Worm (Caenorhabditis elegans) whole organism, L4 larva: ENCODE results near the gene Y49F6B.2.
"Not testable (repeated sequence)": the region's sequence is repeated elsewhere in the genome, so short reads cannot be mapped to it uniquely, and the experiment has no call there.

Experiments used
- D1046.2 ChIP-seq: fragments of 200-800 bp; sonication (Bioruptor generic); IDR thresholded peaks from 2 replicates; pipeline ENCODE4 v1.3.6; 2022; ENCODE audit warnings: missing genetic modification characterization, missing compliant biosample characterization
- F37D6.2 ChIP-seq: sonication (generic microtip); optimal IDR thresholded peaks from 2 replicates; lab custom pipeline; 2016; ENCODE audit warnings: mild to moderate bottlenecking, missing genetic modification characterization, missing compliant biosample characterization
- T26A8.4 ChIP-seq: fragments of 200-800 bp; sonication (Bioruptor generic); IDR thresholded peaks from 2 replicates; pipeline ENCODE4 v1.3.6; 2022; ENCODE audit warnings: missing genetic modification characterization, missing compliant biosample characterization
- Y75B8A.6 ChIP-seq: fragments of 200-800 bp; sonication (Bioruptor generic); IDR thresholded peaks from 2 replicates; pipeline ENCODE4 v1.3.6; 2022; ENCODE audit warnings: missing genetic modification reagents, missing genetic modification characterization, missing compliant biosample characterization
- aha-1 ChIP-seq: fragments of 150-350 bp; peaks from one replicate; lab custom pipeline; 2014; ENCODE audit warnings: missing biosample characterization, missing genetic modification characterization
- ceh-20 ChIP-seq: fragments of 200-800 bp; sonication (Bioruptor generic); IDR thresholded peaks from 2 replicates; pipeline ENCODE4 v1.3.6; 2022; ENCODE audit warnings: missing genetic modification reagents, missing genetic modification characterization, missing compliant biosample characterization
- ctbp-1 ChIP-seq: fragments of 200-800 bp; sonication (Bioruptor generic); IDR thresholded peaks from 2 replicates; pipeline ENCODE4 v1.3.6; 2022; ENCODE audit warnings: missing genetic modification reagents, missing genetic modification characterization, missing compliant biosample characterization
- daf-12 ChIP-seq: fragments of 150-350 bp; optimal IDR thresholded peaks from 2 replicates; lab custom pipeline; 2014; ENCODE audit warnings: missing biosample characterization, missing genetic modification reagents, missing genetic modification characterization
- daf-19 ChIP-seq: fragments of 200-800 bp; sonication (Bioruptor generic); conservative IDR thresholded peaks from 2 replicates; pipeline ENCODE4 v1.3.6; 2022; ENCODE audit warnings: missing genetic modification characterization, missing compliant biosample characterization
- dmd-6 ChIP-seq: fragments of 200-800 bp; sonication (Bioruptor generic); IDR thresholded peaks from 2 replicates; pipeline ENCODE4 v1.3.6; 2022; ENCODE audit warnings: missing genetic modification reagents, missing genetic modification characterization, missing compliant biosample characterization
- dmd-9 ChIP-seq: fragments of 200-800 bp; sonication (Bioruptor generic); IDR thresholded peaks from 2 replicates; pipeline ENCODE4 v1.3.6; 2022; ENCODE audit warnings: missing genetic modification reagents, missing genetic modification characterization, missing compliant biosample characterization
- dpl-1 ChIP-seq: fragments of 150-350 bp; optimal IDR thresholded peaks from 2 replicates; lab custom pipeline; 2014; ENCODE audit warnings: missing biosample characterization, missing genetic modification reagents, missing genetic modification characterization
- duxl-1 ChIP-seq: sonication (generic microtip); optimal IDR thresholded peaks from 2 replicates; lab custom pipeline; 2016; ENCODE audit warnings: mild to moderate bottlenecking, missing genetic modification characterization, moderate library complexity, missing compliant biosample characterization; ENCODE audit not compliant: poor library complexity
- dve-1 ChIP-seq: sonication (generic microtip); optimal IDR thresholded peaks from 2 replicates; lab custom pipeline; 2017; ENCODE audit warnings: antibody characterized with exemption, mild to moderate bottlenecking, missing genetic modification characterization, missing compliant biosample characterization; ENCODE audit not compliant: insufficient read depth
- egl-43 ChIP-seq: fragments of 200-800 bp; sonication (Bioruptor generic); IDR thresholded peaks from 2 replicates; pipeline ENCODE4 v1.3.6; 2022; ENCODE audit warnings: missing genetic modification reagents, missing genetic modification characterization, missing compliant biosample characterization
- fkh-10 ChIP-seq: fragments of 150-350 bp; optimal IDR thresholded peaks from 2 replicates; lab custom pipeline; 2014; ENCODE audit warnings: missing biosample characterization, missing genetic modification reagents, missing genetic modification characterization
- hif-1 ChIP-seq, 2 experiments: sonication (generic microtip); optimal IDR thresholded peaks; 2 replicates each; lab custom pipeline; 2016 to 2017; ENCODE audit warnings: missing compliant biosample characterization in 2 of 2, missing genetic modification characterization in 2 of 2, missing genetic modification reagents in 2 of 2, missing genotype in 2 of 2, mild to moderate bottlenecking in 1 of 2
- hlh-11 ChIP-seq: fragments of 200-800 bp; sonication (Bioruptor generic); optimal IDR thresholded peaks from 2 replicates; lab custom pipeline; 2018; ENCODE audit warnings: mild to moderate bottlenecking, missing genetic modification characterization, missing compliant biosample characterization
- hlh-30 ChIP-seq: sonication (generic microtip); optimal IDR thresholded peaks from 2 replicates; lab custom pipeline; 2017; ENCODE audit warnings: antibody characterized with exemption, mild to moderate bottlenecking, missing genetic modification characterization, missing compliant biosample characterization; ENCODE audit not compliant: insufficient read depth
- hmg-1.1 ChIP-seq: fragments of 200-800 bp; sonication (Bioruptor generic); IDR thresholded peaks from 2 replicates; pipeline ENCODE4 v1.3.6; 2022; ENCODE audit warnings: missing genetic modification reagents, missing genetic modification characterization, missing compliant biosample characterization
- lin-29 ChIP-seq: fragments of 200-800 bp; sonication (Bioruptor generic); IDR thresholded peaks from 2 replicates; pipeline ENCODE4 v1.3.6; 2022; ENCODE audit warnings: missing genetic modification reagents, missing genetic modification characterization, missing compliant biosample characterization
- lin-38 ChIP-seq: fragments of 200-800 bp; sonication (Bioruptor generic); IDR thresholded peaks from 2 replicates; pipeline ENCODE4 v1.3.6; 2022; ENCODE audit warnings: missing genetic modification reagents, missing genetic modification characterization, missing compliant biosample characterization
- lsy-2 ChIP-seq, 2 experiments: fragments of 150-350 bp in 1 of 2; sonication (generic microtip) in 1 of 2; optimal IDR thresholded peaks; 2 replicates each; lab custom pipeline; 2014 to 2017; ENCODE audit warnings: missing biosample characterization in 2 of 2, missing genetic modification characterization in 2 of 2
- madf-9 ChIP-seq: fragments of 200-800 bp; sonication (Bioruptor generic); conservative IDR thresholded peaks from 2 replicates; pipeline ENCODE4 v1.3.6; 2022; ENCODE audit warnings: missing genetic modification reagents, missing genetic modification characterization, missing compliant biosample characterization
- mdl-1 ChIP-seq, 2 experiments: fragments of 150-350 bp in 1 of 2; sonication (generic microtip) in 1 of 2; optimal IDR thresholded peaks; 2 replicates each; lab custom pipeline; 2014 to 2017; ENCODE audit warnings: missing biosample characterization in 2 of 2, missing genetic modification characterization in 2 of 2
- mep-1 ChIP-seq: fragments of 150-350 bp; sonication (generic microtip); optimal IDR thresholded peaks from 3 replicates; lab custom pipeline; 2014; ENCODE audit warnings: missing biosample characterization, missing genetic modification characterization
- mes-2 ChIP-seq: sonication (generic microtip); optimal IDR thresholded peaks from 2 replicates; lab custom pipeline; 2016; ENCODE audit warnings: missing genotype, mild to moderate bottlenecking, missing genetic modification characterization, missing compliant biosample characterization; ENCODE audit not compliant: poor library complexity, severe bottlenecking
- nhr-102 ChIP-seq: sonication (generic microtip); optimal IDR thresholded peaks from 2 replicates; lab custom pipeline; 2016; ENCODE audit warnings: mild to moderate bottlenecking, missing genetic modification characterization, moderate library complexity, missing compliant biosample characterization
- nhr-11 ChIP-seq: fragments of 150-350 bp; optimal IDR thresholded peaks from 2 replicates; lab custom pipeline; 2014; ENCODE audit warnings: missing biosample characterization, missing genetic modification characterization
- nhr-28 ChIP-seq: fragments of 150-350 bp; optimal IDR thresholded peaks from 2 replicates; lab custom pipeline; 2014; ENCODE audit warnings: missing biosample characterization, missing genetic modification characterization
- nhr-42 ChIP-seq: fragments of 200-800 bp; sonication (Bioruptor generic); IDR thresholded peaks from 2 replicates; pipeline ENCODE4 v1.3.6; 2022; ENCODE audit warnings: missing genetic modification characterization, missing compliant biosample characterization
- pha-4 ChIP-seq, 2 experiments: fragments of 150-350 bp in 1 of 2; fragments of 200-800 bp in 1 of 2; sonication (Bioruptor generic) in 1 of 2; IDR thresholded peaks in 1 of 2; optimal IDR thresholded peaks in 1 of 2; 2 replicates each; pipeline versions ENCODE4 v1.3.6 to Lab custom; 2014 to 2022; ENCODE audit warnings: missing genetic modification characterization in 2 of 2, missing genetic modification reagents in 2 of 2, missing biosample characterization in 1 of 2, missing compliant biosample characterization in 1 of 2
- rbr-2 ChIP-seq: sonication (generic microtip); optimal IDR thresholded peaks from 2 replicates; lab custom pipeline; 2016; ENCODE audit warnings: missing genotype, missing genetic modification characterization, missing compliant biosample characterization
- saeg-2 ChIP-seq: fragments of 200-800 bp; sonication (Bioruptor generic); IDR thresholded peaks from 2 replicates; pipeline ENCODE4 v1.3.6; 2022; ENCODE audit warnings: missing genetic modification reagents, missing genetic modification characterization, missing compliant biosample characterization
- snpc-1.2 ChIP-seq: fragments of 200-800 bp; sonication (Bioruptor generic); IDR thresholded peaks from 2 replicates; pipeline ENCODE4 v1.3.6; 2022; ENCODE audit warnings: missing genetic modification reagents, missing genetic modification characterization, missing compliant biosample characterization
- spr-1 ChIP-seq: sonication (generic microtip); optimal IDR thresholded peaks from 2 replicates; lab custom pipeline; 2016; ENCODE audit warnings: mild to moderate bottlenecking, missing genetic modification characterization, missing compliant biosample characterization
- vab-7 ChIP-seq: fragments of 200-800 bp; sonication (Bioruptor generic); IDR thresholded peaks from 2 replicates; pipeline ENCODE4 v1.3.6; 2022; ENCODE audit warnings: missing genetic modification reagents, missing genetic modification characterization, missing compliant biosample characterization
- zfp-2 ChIP-seq: sonication (generic microtip); optimal IDR thresholded peaks from 2 replicates; lab custom pipeline; 2016; ENCODE audit warnings: mild to moderate bottlenecking, missing genetic modification characterization, missing compliant biosample characterization
- zfp-3 ChIP-seq: fragments of 200-800 bp; sonication (Bioruptor generic); conservative IDR thresholded peaks from 2 replicates; pipeline ENCODE4 v1.3.6; 2022; ENCODE audit warnings: missing genetic modification reagents, missing genetic modification characterization, missing compliant biosample characterization

The Y49F6B.2 gene

DNA sequence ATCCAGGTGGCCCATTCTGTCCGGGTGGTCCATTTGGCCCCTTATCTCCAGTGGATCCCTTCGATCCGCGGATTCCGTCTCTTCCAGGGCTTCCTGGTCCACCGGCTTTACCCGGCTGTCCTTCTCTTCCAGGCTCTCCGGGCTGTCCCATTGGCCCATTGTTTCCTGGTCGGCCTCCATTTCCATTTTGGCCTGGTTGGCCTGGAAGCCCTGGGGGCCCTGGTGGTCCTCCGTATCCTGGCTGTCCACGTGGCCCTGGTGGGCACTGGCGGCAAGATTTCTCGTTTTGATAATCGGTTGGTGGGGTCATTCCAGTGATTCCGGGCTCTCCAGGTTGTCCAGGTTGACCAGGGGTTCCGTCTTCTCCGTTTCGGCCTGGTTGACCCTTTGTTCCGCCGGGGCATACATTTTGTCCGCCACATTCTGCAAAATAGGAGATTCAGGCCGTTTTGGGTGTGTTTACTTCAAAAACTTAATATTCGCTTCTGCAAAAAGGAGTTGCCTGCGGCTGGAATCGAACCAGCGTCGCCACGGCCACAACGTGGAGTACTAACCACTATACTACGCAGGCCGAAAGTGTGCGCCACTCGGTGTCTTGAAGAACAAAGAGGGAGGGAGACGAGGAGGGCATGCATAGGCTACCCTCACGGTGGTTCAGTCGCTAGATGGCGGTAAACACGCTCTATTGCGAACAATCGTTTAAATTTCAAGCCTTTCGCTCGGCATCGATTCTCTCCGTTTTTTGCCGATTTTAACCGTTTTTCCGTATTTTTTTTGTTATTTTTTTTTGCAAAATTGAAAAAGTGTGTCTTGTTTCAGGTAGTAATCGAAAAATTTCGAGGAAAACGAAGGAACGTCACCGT lies 18.5 kb downstream of the Y49F6B.2 start, which contains the start of gene W09G10.9 (continued):
- peak; percentile 75; the same call in 1 of the 2 replicates for TF ChIP-seq D1046.2 (GFP tag; lab: Robert Waterston, UW)
- no peak for TF ChIP-seq fkh-10 (GFP tag; lab: Kevin White, UChicago)
- TF ChIP-seq snpc-1.2 (GFP tag; lab: Robert Waterston, UW): 0 out of 2 replicates have a peak, but pooled peaks have one; percentile 22
- peak; percentile 20 for TF ChIP-seq spr-1 (tag; lab: Kevin White, UChicago)
- peak; percentile 87 for TF ChIP-seq T26A8.4 (GFP tag; lab: Robert Waterston, UW)
- no peak for TF ChIP-seq daf-12 (tag; lab: Kevin White, UChicago)
- TF ChIP-seq duxl-1 (tag; lab: Kevin White, UChicago): peak; percentile 90
- TF ChIP-seq mdl-1 (tag; optimal IDR thresholded peaks at IDR 0.05; lab: Kevin White, UChicago): peak in 1 of 2 experiments; percentile 28

DNA sequence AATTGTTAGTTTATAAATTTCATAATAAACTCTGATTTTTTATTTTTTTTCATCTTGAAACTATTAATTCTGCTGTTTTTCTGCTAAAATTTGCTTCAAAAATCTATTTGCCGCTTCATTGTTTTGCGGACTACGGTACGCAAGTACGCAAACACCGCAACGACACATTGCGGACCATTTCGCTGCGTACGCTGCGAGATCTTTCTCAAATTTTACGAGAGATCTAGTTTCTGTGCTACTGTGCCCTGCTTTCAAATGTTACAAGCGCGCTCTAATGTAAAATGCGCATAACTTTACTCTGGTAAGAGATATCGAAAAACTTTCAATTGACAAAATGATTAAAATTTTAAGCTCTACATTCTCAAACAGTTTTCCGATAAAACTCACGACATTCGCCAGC lies 20.8 kb downstream of the Y49F6B.2 start:
- TF ChIP-seq rbr-2 (tag; lab: Kevin White, UChicago): peak; percentile 83
- TF ChIP-seq dpl-1: peak; percentile 41
- TF ChIP-seq D1046.2 (GFP tag; lab: Robert Waterston, UW): 0 out of 2 replicates have a peak, but pooled peaks have one; percentile 54
- TF ChIP-seq daf-19 (GFP tag; lab: Robert Waterston, UW): 0 out of 2 replicates have a peak, but pooled peaks have one; percentile 14
- 0 out of 2 replicates have a peak, but pooled peaks have one; percentile 40 for TF ChIP-seq Y75B8A.6 (GFP tag; lab: Robert Waterston, UW)
- peak; percentile 53 for TF ChIP-seq zfp-2 (tag; lab: Kevin White, UChicago)
- TF ChIP-seq mes-2: peak; percentile 66
- peak; percentile 52 for TF ChIP-seq F37D6.2 (tag; lab: Kevin White, UChicago)
- peak; percentile 10 for TF ChIP-seq duxl-1 (tag; lab: Kevin White, UChicago)
- TF ChIP-seq pha-4 (GFP tag; IDR thresholded peaks at IDR 0.05; lab: Robert Waterston, UW): peak; percentile 75
- not testable (repeated sequence) for TF ChIP-seq pha-4 (tag; optimal IDR thresholded peaks at IDR 0.05; lab: Kevin White, UChicago)
- TF ChIP-seq nhr-102 (tag; lab: Kevin White, UChicago): peak; percentile 11
- peak; percentile 31 for TF ChIP-seq hlh-30 (tag; lab: Kevin White, UChicago)
- TF ChIP-seq lin-29 (GFP tag; lab: Robert Waterston, UW): peak; percentile 74
- TF ChIP-seq ctbp-1 (GFP tag; lab: Robert Waterston, UW): peak; percentile 55; the same call in 1 of the 2 replicates
- TF ChIP-seq nhr-42 (GFP tag; lab: Robert Waterston, UW): peak; percentile 79
- TF ChIP-seq egl-43 (GFP tag; lab: Robert Waterston, UW): 0 out of 2 replicates have a peak, but pooled peaks have one; percentile 45
- TF ChIP-seq nhr-28 (tag; lab: Kevin White, UChicago): peak; percentile 49
- peak; percentile 23 for TF ChIP-seq dve-1
- TF ChIP-seq hif-1 (tag; optimal IDR thresholded peaks at IDR 0.05; lab: Kevin White, UChicago): peak in 1 of 2 experiments; percentile 39
- peak; percentile 47; the same call in 1 of the 2 replicates for TF ChIP-seq zfp-3 (GFP tag; lab: Robert Waterston, UW)
- peak; percentile 81 for TF ChIP-seq aha-1 (tag; lab: Kevin White, UChicago)
- TF ChIP-seq ceh-20: peak; percentile 72; the same call in 1 of the 2 replicates
- peak; percentile 44; the same call in 1 of the 2 replicates for TF ChIP-seq T26A8.4 (GFP tag; lab: Robert Waterston, UW)
- TF ChIP-seq madf-9: peak; percentile 63; the same call in 1 of the 2 replicates
- peak; percentile 26 for TF ChIP-seq hlh-11 (tag; lab: Kevin White, UChicago)
- TF ChIP-seq dmd-6 (GFP tag; lab: Robert Waterston, UW): peak; percentile 80
- peak; percentile 96 for TF ChIP-seq lin-38
- TF ChIP-seq saeg-2 (GFP tag; lab: Robert Waterston, UW): 0 out of 2 replicates have a peak, but pooled peaks have one; percentile 33
- TF ChIP-seq vab-7 (GFP tag; lab: Robert Waterston, UW): peak; percentile 70
- peak; percentile 87 for TF ChIP-seq hmg-1.1 (GFP tag; lab: Robert Waterston, UW)
- peak; percentile 57 for TF ChIP-seq nhr-11 (tag; lab: Kevin White, UChicago)
- 0 out of 2 replicates have a peak, but pooled peaks have one; percentile 63 for TF ChIP-seq dmd-9
- peak; percentile 67 for TF ChIP-seq mep-1 (tag; lab: Kevin White, UChicago)
- peak; percentile 77 to 96 for TF ChIP-seq lsy-2 (tag; optimal IDR thresholded peaks at IDR 0.05; lab: Kevin White, UChicago)
- TF ChIP-seq, all 104 proteins: peak for 34; not testable (repeated sequence) for 70
